Fruit fly (Drosophila melanogaster): ENCODE results near the gene Tektin-C.

The Tektin-C gene

dm6 chr3L:5838295-5838694 is 42.0 kb upstream of the Tektin-C start (continued):
- TF ChIP-seq Jarid2 (GFP tag; optimal IDR thresholded peaks at IDR 0.05), result no peak
- TF ChIP-seq CG14710 (tag; optimal IDR thresholded peaks at IDR 0.05), result no peak
- no peak for TF ChIP-seq Hr78 (GFP tag; optimal IDR thresholded peaks at IDR 0.05)
- no peak for TF ChIP-seq Opbp (GFP tag; IDR thresholded peaks at IDR 0.05; ENCODE audit: partially characterized antibody)
- TF ChIP-seq Hr51 (GFP tag; optimal IDR thresholded peaks at IDR 0.05), result peak in 1 of 2 experiments; percentile 22
- TF ChIP-seq ttk (GFP tag; IDR thresholded peaks at IDR 0.05), result no peak
- TF ChIP-seq gfzf (GFP tag; optimal IDR thresholded peaks at IDR 0.05), result no peak
- no peak for TF ChIP-seq CG6654 (GFP tag; optimal IDR thresholded peaks at IDR 0.05)
- TF ChIP-seq MESR4 (GFP tag; optimal IDR thresholded peaks at IDR 0.05), result no peak
- no peak for TF ChIP-seq jing (GFP tag; optimal IDR thresholded peaks at IDR 0.05)
- TF ChIP-seq h (optimal IDR thresholded peaks at IDR 0.05), result no peak
- TF ChIP-seq CG4328 (GFP tag; optimal IDR thresholded peaks at IDR 0.05), result no peak
- TF ChIP-seq CG2116 (GFP tag; optimal IDR thresholded peaks at IDR 0.05), result no peak
- TF ChIP-seq CG5180 (GFP tag; optimal IDR thresholded peaks at IDR 0.05), result no peak
- no peak for TF ChIP-seq CG17328 (GFP tag; IDR thresholded peaks at IDR 0.05)
- TF ChIP-seq Fer2 (tag; optimal IDR thresholded peaks at IDR 0.05), result no peak
- TF ChIP-seq CG17912 (GFP tag; optimal IDR thresholded peaks at IDR 0.05), result no peak
- no peak for TF ChIP-seq Atf3 (GFP tag; optimal IDR thresholded peaks at IDR 0.05)
- TF ChIP-seq CG5953 (GFP tag; IDR thresholded peaks at IDR 0.05), result no peak
- TF ChIP-seq ftz-f1 (GFP tag; optimal IDR thresholded peaks at IDR 0.05), result no peak
- TF ChIP-seq CG33213 (GFP tag; optimal IDR thresholded peaks at IDR 0.05), result no peak
- TF ChIP-seq Side (GFP tag; optimal IDR thresholded peaks at IDR 0.05), result no peak
- no peak for TF ChIP-seq Usf (GFP tag; optimal IDR thresholded peaks at IDR 0.05)
- TF ChIP-seq CG4617 (GFP tag; optimal IDR thresholded peaks at IDR 0.05; ENCODE audit: borderline replicate concordance), result no peak
- TF ChIP-seq CG1602 (GFP tag; optimal IDR thresholded peaks at IDR 0.05), result no peak
- TF ChIP-seq insv (GFP tag; optimal IDR thresholded peaks at IDR 0.05), result no peak
- no peak for TF ChIP-seq unpg (GFP tag; optimal IDR thresholded peaks at IDR 0.05)
- TF ChIP-seq CG4424 (GFP tag; optimal IDR thresholded peaks at IDR 0.05), result no peak
- TF ChIP-seq Hsf (GFP tag; optimal IDR thresholded peaks at IDR 0.05), result no peak
- no peak for TF ChIP-seq lilli (GFP tag; optimal IDR thresholded peaks at IDR 0.05)
- TF ChIP-seq Nf-YA (GFP tag; IDR thresholded peaks at IDR 0.05), result no peak
- no peak for TF ChIP-seq Antp (GFP tag; optimal IDR thresholded peaks at IDR 0.05)
- TF ChIP-seq D19A (tag; optimal IDR thresholded peaks at IDR 0.05), result peak; percentile 7
- peak; percentile 12 for TF ChIP-seq Ssrp (tag; optimal IDR thresholded peaks at IDR 0.05)
- no peak for TF ChIP-seq zen2 (GFP tag; IDR thresholded peaks at IDR 0.05; ENCODE audit: partially characterized antibody)
- no peak for TF ChIP-seq pros (GFP tag; optimal IDR thresholded peaks at IDR 0.05)
- TF ChIP-seq CG16779 (GFP tag; IDR thresholded peaks at IDR 0.05), result no peak
- TF ChIP-seq CG4730 (GFP tag; IDR thresholded peaks at IDR 0.05), result no peak
- no peak for TF ChIP-seq bowl (GFP tag; IDR thresholded peaks at IDR 0.05)
- no peak for TF ChIP-seq CG3995 (GFP tag; optimal IDR thresholded peaks at IDR 0.05)
- no peak for TF ChIP-seq hth (optimal IDR thresholded peaks at IDR 0.05)
- TF ChIP-seq gcm2 (GFP tag; optimal IDR thresholded peaks at IDR 0.05), result no peak
- peak; percentile 45 for TF ChIP-seq lmd (GFP tag; IDR thresholded peaks at IDR 0.05)
- no peak for TF ChIP-seq CG16863 (GFP tag; optimal IDR thresholded peaks at IDR 0.05)
- TF ChIP-seq CG10462 (GFP tag; optimal IDR thresholded peaks at IDR 0.05), result no peak
- no peak for TF ChIP-seq CG6854 (GFP tag; optimal IDR thresholded peaks at IDR 0.05)
- TF ChIP-seq cg (GFP tag; optimal IDR thresholded peaks at IDR 0.05), result no peak
- TF ChIP-seq CG9609 (GFP tag; optimal IDR thresholded peaks at IDR 0.05), result no peak
- TF ChIP-seq Bdp1 (GFP tag; optimal IDR thresholded peaks at IDR 0.05), result no peak
- TF ChIP-seq CG10543 (GFP tag; optimal IDR thresholded peaks at IDR 0.05), result peak; percentile 26
- no peak for TF ChIP-seq gcm (GFP tag; optimal IDR thresholded peaks at IDR 0.05)
- TF ChIP-seq seq (GFP tag; IDR thresholded peaks at IDR 0.05), result no peak

All from whole organism, embryonic.